Worm (Caenorhabditis elegans) whole organism, late embryonic: ENCODE measurements around the gene E04F6.6.

Experiments used
- C38D4.7 ChIP-seq: fragments of 200-800 bp; sonication (Bioruptor generic); optimal IDR thresholded peaks from 2 replicates; lab custom pipeline; 2018; ENCODE audit warnings: mild to moderate bottlenecking, missing genetic modification characterization, moderate library complexity, missing compliant biosample characterization
- F13H6.1 ChIP-seq: sonication (generic microtip); optimal IDR thresholded peaks from 2 replicates; lab custom pipeline; 2016; ENCODE audit warnings: missing genetic modification characterization, missing compliant biosample characterization
- T23F11.4 ChIP-seq: fragments of 200-800 bp; sonication (Bioruptor generic); optimal IDR thresholded peaks from 2 replicates; lab custom pipeline; 2018; ENCODE audit warnings: mild to moderate bottlenecking, missing genetic modification characterization, missing compliant biosample characterization
- Y22D7AL.16 ChIP-seq: sonication (generic microtip); optimal IDR thresholded peaks from 2 replicates; lab custom pipeline; 2016; ENCODE audit warnings: missing genetic modification characterization, missing compliant biosample characterization
- ama-1 ChIP-seq: fragments of 150-350 bp; optimal IDR thresholded peaks from 2 replicates; lab custom pipeline; 2014
- ceh-14 ChIP-seq: sonication (generic microtip); optimal IDR thresholded peaks from 2 replicates; lab custom pipeline; 2016; ENCODE audit warnings: missing genotype, missing genetic modification characterization, missing compliant biosample characterization
- ceh-18 ChIP-seq: sonication (generic microtip); optimal IDR thresholded peaks from 2 replicates; lab custom pipeline; 2016; ENCODE audit warnings: missing genetic modification characterization, missing compliant biosample characterization
- ceh-2 ChIP-seq: sonication (generic microtip); optimal IDR thresholded peaks from 2 replicates; lab custom pipeline; 2016; ENCODE audit warnings: missing genotype, missing genetic modification characterization, missing compliant biosample characterization
- ceh-24 ChIP-seq: sonication (generic microtip); optimal IDR thresholded peaks from 2 replicates; lab custom pipeline; 2016; ENCODE audit warnings: mild to moderate bottlenecking, missing genetic modification characterization, missing compliant biosample characterization
- ceh-45 ChIP-seq: fragments of 200-800 bp; sonication (Bioruptor generic); IDR thresholded peaks from 2 replicates; pipeline ENCODE4 v1.3.6; 2022; ENCODE audit warnings: missing genetic modification reagents, missing genetic modification characterization, missing compliant biosample characterization
- ceh-6 ChIP-seq: fragments of 200-800 bp; sonication (Bioruptor generic); optimal IDR thresholded peaks from 2 replicates; lab custom pipeline; 2018; ENCODE audit warnings: mild to moderate bottlenecking, missing genetic modification characterization, missing compliant biosample characterization
- che-1 ChIP-seq: sonication (generic microtip); optimal IDR thresholded peaks from 2 replicates; lab custom pipeline; 2016; ENCODE audit warnings: mild to moderate bottlenecking, missing genetic modification characterization, missing compliant biosample characterization
- dmd-4 ChIP-seq: sonication (generic microtip); optimal IDR thresholded peaks from 2 replicates; lab custom pipeline; 2016; ENCODE audit warnings: borderline replicate concordance, missing genetic modification characterization, missing compliant biosample characterization
- elt-2 ChIP-seq: sonication (generic microtip); optimal IDR thresholded peaks from 2 replicates; lab custom pipeline; 2016; ENCODE audit warnings: missing genetic modification reagents, missing genetic modification characterization, missing compliant biosample characterization
- ets-4 ChIP-seq: sonication (generic microtip); optimal IDR thresholded peaks from 2 replicates; lab custom pipeline; 2016; ENCODE audit warnings: missing genetic modification characterization, missing compliant biosample characterization
- eyg-1 ChIP-seq: sonication (generic microtip); optimal IDR thresholded peaks from 2 replicates; lab custom pipeline; 2016; ENCODE audit warnings: missing genotype, missing genetic modification characterization, missing compliant biosample characterization
- fax-1 ChIP-seq: sonication (generic microtip); optimal IDR thresholded peaks from 2 replicates; lab custom pipeline; 2016; ENCODE audit warnings: missing genotype, missing genetic modification characterization, missing compliant biosample characterization
- fkh-10 ChIP-seq: fragments of 150-350 bp; optimal IDR thresholded peaks from 2 replicates; lab custom pipeline; 2014; ENCODE audit warnings: missing biosample characterization, missing genetic modification reagents, missing genetic modification characterization
- fkh-6 ChIP-seq: sonication (generic microtip); optimal IDR thresholded peaks from 2 replicates; lab custom pipeline; 2016; ENCODE audit warnings: missing genetic modification characterization, missing compliant biosample characterization
- gmeb-2 ChIP-seq: sonication (generic microtip); optimal IDR thresholded peaks from 2 replicates; lab custom pipeline; 2016; ENCODE audit warnings: missing genetic modification characterization, inconsistent platforms, missing compliant biosample characterization
- hlh-15 ChIP-seq: sonication (generic microtip); optimal IDR thresholded peaks from 2 replicates; lab custom pipeline; 2016; ENCODE audit warnings: missing genetic modification characterization, missing compliant biosample characterization
- hlh-30 ChIP-seq: sonication (generic microtip); optimal IDR thresholded peaks from 2 replicates; lab custom pipeline; 2017; ENCODE audit warnings: antibody characterized with exemption, missing genetic modification characterization, missing compliant biosample characterization; ENCODE audit not compliant: insufficient read depth
- hlh-6 ChIP-seq: sonication (generic microtip); optimal IDR thresholded peaks from 2 replicates; lab custom pipeline; 2016; ENCODE audit warnings: missing genotype, missing genetic modification characterization, missing compliant biosample characterization
- hlh-8 ChIP-seq: sonication (generic microtip); optimal IDR thresholded peaks from 2 replicates; lab custom pipeline; 2016; ENCODE audit warnings: missing genotype, missing genetic modification characterization, missing compliant biosample characterization
- lim-6 ChIP-seq: sonication (generic microtip); optimal IDR thresholded peaks from 2 replicates; lab custom pipeline; 2016; ENCODE audit warnings: missing genetic modification characterization, missing compliant biosample characterization
- madf-2 ChIP-seq: sonication (generic microtip); optimal IDR thresholded peaks from 2 replicates; lab custom pipeline; 2017; ENCODE audit warnings: missing genetic modification characterization, missing compliant biosample characterization
- mec-3 ChIP-seq: sonication (generic microtip); optimal IDR thresholded peaks from 2 replicates; lab custom pipeline; 2016; ENCODE audit warnings: borderline replicate concordance, missing genetic modification characterization, missing compliant biosample characterization
- nhr-11 ChIP-seq: fragments of 150-350 bp; optimal IDR thresholded peaks from 2 replicates; lab custom pipeline; 2014; ENCODE audit warnings: missing biosample characterization, missing genetic modification characterization
- nhr-232 ChIP-seq: sonication (generic microtip); optimal IDR thresholded peaks from 2 replicates; lab custom pipeline; 2016; ENCODE audit warnings: missing genetic modification characterization, missing compliant biosample characterization
- odd-2 ChIP-seq: sonication (generic microtip); optimal IDR thresholded peaks from 2 replicates; lab custom pipeline; 2017; ENCODE audit warnings: antibody characterized with exemption, mild to moderate bottlenecking, missing genetic modification characterization, missing compliant biosample characterization
- pat-9 ChIP-seq: fragments of 200-800 bp; sonication (Bioruptor generic); optimal IDR thresholded peaks from 2 replicates; lab custom pipeline; 2018; ENCODE audit warnings: mild to moderate bottlenecking, missing genetic modification characterization, moderate library complexity, missing compliant biosample characterization
- pax-1 ChIP-seq: fragments of 150-350 bp; optimal IDR thresholded peaks from 2 replicates; lab custom pipeline; 2014; ENCODE audit warnings: missing biosample characterization, missing genetic modification characterization
- pha-4 ChIP-seq: fragments of 150-350 bp; optimal IDR thresholded peaks from 2 replicates; lab custom pipeline; 2018; ENCODE audit warnings: missing biosample characterization, missing genetic modification reagents, missing genetic modification characterization
- pqm-1 ChIP-seq: sonication (generic microtip); optimal IDR thresholded peaks from 2 replicates; lab custom pipeline; 2016; ENCODE audit warnings: missing genetic modification characterization, missing compliant biosample characterization
- pros-1 ChIP-seq: fragments of 150-350 bp; optimal IDR thresholded peaks from 2 replicates; lab custom pipeline; 2014; ENCODE audit warnings: missing biosample characterization, missing genetic modification reagents, missing genetic modification characterization
- ref-2 ChIP-seq: sonication (generic microtip); optimal IDR thresholded peaks from 2 replicates; lab custom pipeline; 2016; ENCODE audit warnings: missing genetic modification characterization, missing compliant biosample characterization
- rnt-1 ChIP-seq: sonication (generic microtip); optimal IDR thresholded peaks from 2 replicates; lab custom pipeline; 2016; ENCODE audit warnings: missing genetic modification characterization, missing compliant biosample characterization
- sdc-2 ChIP-seq: sonication (generic microtip); optimal IDR thresholded peaks from 2 replicates; lab custom pipeline; 2016; ENCODE audit warnings: missing genotype, missing genetic modification characterization, missing compliant biosample characterization
- sox-2 ChIP-seq: fragments of 200-800 bp; sonication (Bioruptor generic); IDR thresholded peaks from 2 replicates; pipeline ENCODE4 v1.3.6; 2022; ENCODE audit warnings: missing genetic modification reagents, missing genetic modification characterization, missing compliant biosample characterization
- sox-4 ChIP-seq: sonication (generic microtip); optimal IDR thresholded peaks from 2 replicates; lab custom pipeline; 2017; ENCODE audit warnings: mild to moderate bottlenecking, missing genetic modification characterization, inconsistent platforms, missing compliant biosample characterization
- syd-9 ChIP-seq: sonication (generic microtip); optimal IDR thresholded peaks from 2 replicates; lab custom pipeline; 2016; ENCODE audit warnings: mild to moderate bottlenecking, missing genetic modification characterization, moderate library complexity, missing compliant biosample characterization
- tbx-2 ChIP-seq: sonication (generic microtip); optimal IDR thresholded peaks from 2 replicates; lab custom pipeline; 2016; ENCODE audit warnings: missing genetic modification characterization, missing compliant biosample characterization
- tbx-7 ChIP-seq: sonication (generic microtip); optimal IDR thresholded peaks from 2 replicates; lab custom pipeline; 2016; ENCODE audit warnings: missing genotype, missing genetic modification characterization, missing compliant biosample characterization
- ttx-3 ChIP-seq: sonication (generic microtip); optimal IDR thresholded peaks from 2 replicates; lab custom pipeline; 2016; ENCODE audit warnings: missing genetic modification reagents, missing genetic modification characterization, missing compliant biosample characterization
- unc-3 ChIP-seq, 2 experiments: fragments of 200-800 bp in 1 of 2; sonication (Bioruptor generic) in 1 of 2; sonication (generic microtip) in 1 of 2; conservative IDR thresholded peaks in 1 of 2; optimal IDR thresholded peaks in 1 of 2; 2 replicates each; pipeline versions ENCODE4 v1.3.6 to Lab custom; 2016 to 2022; ENCODE audit warnings: missing compliant biosample characterization in 2 of 2, missing genetic modification characterization in 2 of 2, missing genetic modification reagents in 1 of 2
- unc-55 ChIP-seq: sonication (generic microtip); optimal IDR thresholded peaks from 2 replicates; lab custom pipeline; 2017; ENCODE audit warnings: missing biosample characterization, missing genetic modification reagents, missing genetic modification characterization
- unc-86 ChIP-seq: sonication (generic microtip); optimal IDR thresholded peaks from 2 replicates; lab custom pipeline; 2016; ENCODE audit warnings: missing genetic modification characterization, missing compliant biosample characterization
- zip-5 ChIP-seq: sonication (generic microtip); optimal IDR thresholded peaks from 2 replicates; lab custom pipeline; 2016; ENCODE audit warnings: missing genetic modification characterization, missing compliant biosample characterization

E04F6.6 gene

DNA sequence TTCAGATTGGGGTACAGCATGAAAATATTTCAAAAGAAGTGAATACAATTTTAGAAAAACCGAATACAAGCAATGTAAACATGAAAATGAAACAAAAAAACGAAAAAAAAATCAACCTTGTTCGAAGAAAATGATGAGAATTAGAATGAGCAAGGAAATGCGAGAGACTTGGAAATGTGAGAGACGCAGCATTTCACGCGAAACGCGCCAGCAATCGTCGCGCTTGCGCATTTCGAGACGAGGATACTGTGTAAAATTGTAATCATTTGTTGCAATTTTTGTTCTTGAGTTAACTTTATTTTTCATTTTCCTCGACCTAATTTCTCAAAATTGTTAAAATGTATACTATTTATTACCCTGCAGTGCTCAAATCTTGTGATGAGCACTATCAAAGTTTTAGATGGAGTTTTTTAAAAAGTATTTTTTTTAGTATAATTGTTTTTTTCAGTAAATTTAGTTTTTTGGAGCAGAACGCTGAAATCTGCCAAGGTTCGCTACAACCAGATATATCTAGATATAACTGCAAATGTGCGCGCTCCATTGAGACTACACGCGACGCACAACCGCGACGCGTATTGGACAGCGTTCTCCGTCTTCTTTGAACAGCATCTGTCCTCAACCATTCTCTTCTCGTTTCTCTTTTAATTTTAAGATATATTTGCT is 47.3 kb downstream of the E04F6.6 start, which contains the start of gene fust-1 (continued):
- peak; percentile 20 for TF ChIP-seq C38D4.7 (GFP tag; lab: Kevin White, UChicago)
- TF ChIP-seq ceh-18 (tag; lab: Kevin White, UChicago): peak; percentile 78
- TF ChIP-seq rnt-1 (tag; lab: Kevin White, UChicago): peak; percentile 76
- 0 out of 2 replicates have a peak, but pooled peaks have one; percentile 40 for TF ChIP-seq ceh-45
- peak; percentile 23 for TF ChIP-seq unc-55 (GFP tag; lab: Kevin White, UChicago)
- TF ChIP-seq ets-4 (tag; lab: Kevin White, UChicago): peak; percentile 64
- TF ChIP-seq T23F11.4 (GFP tag; lab: Kevin White, UChicago): peak; percentile 55
- peak; percentile 69 for TF ChIP-seq gmeb-2
- TF ChIP-seq hlh-8 (tag; lab: Kevin White, UChicago): peak; percentile 58
- TF ChIP-seq che-1 (tag; lab: Kevin White, UChicago): peak; percentile 21
- TF ChIP-seq ama-1: no peak
- TF ChIP-seq unc-86 (tag; lab: Kevin White, UChicago): peak; percentile 70
- peak; percentile 55 for TF ChIP-seq syd-9
- peak; percentile 80 for TF ChIP-seq elt-2 (tag; lab: Kevin White, UChicago)
- TF ChIP-seq F13H6.1 (tag; lab: Kevin White, UChicago): peak; percentile 6
- TF ChIP-seq pha-4 (tag; lab: Kevin White, UChicago): no peak
- peak; percentile 47 for TF ChIP-seq Y22D7AL.16 (tag; lab: Kevin White, UChicago)
- TF ChIP-seq tbx-2 (tag; lab: Kevin White, UChicago): peak; percentile 78
- TF ChIP-seq sdc-2 (tag; lab: Kevin White, UChicago): peak; percentile 30
- peak; percentile 20 for TF ChIP-seq nhr-232 (tag; lab: Kevin White, UChicago)
- no peak; the same call in 1 of the 2 replicates for TF ChIP-seq sox-2
- TF ChIP-seq madf-2 (tag; lab: Kevin White, UChicago): peak; percentile 74
- TF ChIP-seq pqm-1: no peak
- no peak for TF ChIP-seq ceh-24 (tag; lab: Kevin White, UChicago)
- TF ChIP-seq dmd-4: no peak
- TF ChIP-seq hlh-6: peak; percentile 9
- TF ChIP-seq tbx-7 (tag; lab: Kevin White, UChicago): peak; percentile 22
- TF ChIP-seq eyg-1: no peak
- TF ChIP-seq hlh-30 (tag; lab: Kevin White, UChicago): peak; percentile 58
- no peak for TF ChIP-seq fkh-10
- no peak for TF ChIP-seq odd-2 (tag; lab: Kevin White, UChicago)
- peak; percentile 73 for TF ChIP-seq ref-2
- TF ChIP-seq pros-1 (tag; lab: Kevin White, UChicago): peak; percentile 60
- TF ChIP-seq ceh-6 (GFP tag; lab: Kevin White, UChicago): peak; percentile 52
- TF ChIP-seq pax-1 (tag; lab: Kevin White, UChicago): peak; percentile 64
- peak; percentile 72 for TF ChIP-seq ttx-3
- TF ChIP-seq fkh-6 (tag; lab: Kevin White, UChicago): peak; percentile 23
- no peak for TF ChIP-seq mec-3 (tag; lab: Kevin White, UChicago)
- no peak; the same call in 1 of the 2 replicates for TF ChIP-seq unc-3 (GFP tag; conservative IDR thresholded peaks at IDR 0.05; lab: Robert Waterston, UW)
- TF ChIP-seq unc-3 (tag; optimal IDR thresholded peaks at IDR 0.05; lab: Kevin White, UChicago): peak; percentile 26
- TF ChIP-seq ceh-14 (tag; lab: Kevin White, UChicago): peak; percentile 73

DNA sequence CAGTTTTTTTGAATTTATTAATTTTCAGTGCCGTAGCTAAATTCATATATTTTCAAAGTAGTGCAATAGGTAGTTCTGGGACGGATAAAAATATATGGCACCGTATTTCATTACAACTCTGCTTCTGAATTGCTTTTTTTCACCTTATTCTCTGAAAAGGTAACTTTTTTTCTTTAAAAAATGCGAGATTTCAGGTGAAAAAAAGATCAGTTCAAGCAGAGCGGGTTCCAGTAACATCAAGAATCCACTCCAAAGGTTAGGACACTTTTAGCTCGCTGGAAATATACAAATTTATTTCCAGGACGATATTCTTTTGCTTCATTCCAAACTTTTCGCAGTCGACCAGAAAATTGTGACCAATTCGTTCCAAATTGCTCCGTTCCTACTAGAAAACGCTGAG is 51.3 kb downstream of the E04F6.6 start, which contains the start of gene T07F8.1:
TSS of gene T07F8.1 (plus strand) at position 301 of the 400 bp plus-strand sequence.
- TF ChIP-seq mec-3 (tag; lab: Kevin White, UChicago): no peak
- no peak for TF ChIP-seq hlh-15 (tag; lab: Kevin White, UChicago)
- no peak for TF ChIP-seq zip-5 (tag; lab: Kevin White, UChicago)
- TF ChIP-seq fax-1 (tag; lab: Kevin White, UChicago): no peak
- TF ChIP-seq ceh-24 (tag; lab: Kevin White, UChicago): no peak
- TF ChIP-seq ref-2: no peak
- no peak for TF ChIP-seq elt-2 (tag; lab: Kevin White, UChicago)
- no peak for TF ChIP-seq tbx-7 (tag; lab: Kevin White, UChicago)
- no peak for TF ChIP-seq rnt-1 (tag; lab: Kevin White, UChicago)
- TF ChIP-seq hlh-6: no peak
- no peak for TF ChIP-seq sox-4 (tag; lab: Kevin White, UChicago)
- TF ChIP-seq pat-9 (tag; lab: Kevin White, UChicago): no peak
- TF ChIP-seq lim-6 (tag; lab: Kevin White, UChicago): no peak
- TF ChIP-seq ets-4 (tag; lab: Kevin White, UChicago): no peak
- TF ChIP-seq ceh-2 (tag; lab: Kevin White, UChicago): no peak
- no peak for TF ChIP-seq nhr-11
- TF ChIP-seq ceh-45: no peak
